Fruit fly (Drosophila melanogaster): ENCODE data around the gene mab-21.

mab-21 gene

dm6 chrX:6000747-6001426 lies 12.1 kb downstream of the mab-21 start, which contains the start of gene CG4766:
Gene CG4766, minus strand, starts transcription at chrX:6000797.
- TF ChIP-seq psq (optimal IDR thresholded peaks at IDR 0.05) (no peak), Sin3A (optimal IDR thresholded peaks at IDR 0.05) (no peak), Myc (optimal IDR thresholded peaks at IDR 0.05) (no peak), h (optimal IDR thresholded peaks at IDR 0.05) (no peak), insv (optimal IDR thresholded peaks at IDR 0.05) (no peak), ttk (optimal IDR thresholded peaks at IDR 0.05) (no peak)

- TF ChIP-seq Sin3A (optimal IDR thresholded peaks at IDR 0.05) (no peak), h (optimal IDR thresholded peaks at IDR 0.05) (no peak), psq (optimal IDR thresholded peaks at IDR 0.05) (no peak), insv (optimal IDR thresholded peaks at IDR 0.05) (no peak), ttk (optimal IDR thresholded peaks at IDR 0.05) (no peak), Myc (optimal IDR thresholded peaks at IDR 0.05) (no peak)
These were observed 15.1 kb downstream of the mab-21 start for dm6 chrX:5997931-5998330.

- TF ChIP-seq h (optimal IDR thresholded peaks at IDR 0.05): no peak
- no peak for TF ChIP-seq Sin3A (optimal IDR thresholded peaks at IDR 0.05)
- no peak for TF ChIP-seq insv (optimal IDR thresholded peaks at IDR 0.05)
- no peak for TF ChIP-seq ttk (optimal IDR thresholded peaks at IDR 0.05)
- no peak for TF ChIP-seq psq (optimal IDR thresholded peaks at IDR 0.05)
- TF ChIP-seq Myc (optimal IDR thresholded peaks at IDR 0.05): no peak
These were observed 17.0 kb downstream of the mab-21 start for dm6 chrX:5995951-5996350.

dm6 chrX:5992767-5993325 lies 20.1 kb downstream of the mab-21 start:
- TF ChIP-seq h (optimal IDR thresholded peaks at IDR 0.05) (no peak), insv (optimal IDR thresholded peaks at IDR 0.05) (no peak), Sin3A (optimal IDR thresholded peaks at IDR 0.05) (no peak), psq (optimal IDR thresholded peaks at IDR 0.05) (no peak), ttk (optimal IDR thresholded peaks at IDR 0.05) (no peak), Myc (optimal IDR thresholded peaks at IDR 0.05) (no peak)

- no peak for TF ChIP-seq ttk (optimal IDR thresholded peaks at IDR 0.05)
- TF ChIP-seq insv (optimal IDR thresholded peaks at IDR 0.05): no peak
- no peak for TF ChIP-seq Myc (optimal IDR thresholded peaks at IDR 0.05)
- no peak for TF ChIP-seq psq (optimal IDR thresholded peaks at IDR 0.05)
- TF ChIP-seq h (optimal IDR thresholded peaks at IDR 0.05): no peak
- TF ChIP-seq Sin3A (optimal IDR thresholded peaks at IDR 0.05): no peak
These were observed 20.8 kb downstream of the mab-21 start for dm6 chrX:5992141-5992540.

dm6 chrX:5989368-5989767 lies 23.6 kb downstream of the mab-21 start:
- TF ChIP-seq ttk (optimal IDR thresholded peaks at IDR 0.05) (no peak), h (optimal IDR thresholded peaks at IDR 0.05) (no peak)

dm6 chrX:5988088-5988987 lies 24.6 kb downstream of the mab-21 start, which contains the start of gene CG5966:
Gene CG5966, plus strand, starts transcription at chrX:5988791.
- TF ChIP-seq psq (optimal IDR thresholded peaks at IDR 0.05) (no peak), insv (optimal IDR thresholded peaks at IDR 0.05) (no peak), Sin3A (optimal IDR thresholded peaks at IDR 0.05) (no peak), h (optimal IDR thresholded peaks at IDR 0.05) (no peak)

- no peak for TF ChIP-seq insv (optimal IDR thresholded peaks at IDR 0.05)
- no peak for TF ChIP-seq h (optimal IDR thresholded peaks at IDR 0.05)
- no peak for TF ChIP-seq Sin3A (optimal IDR thresholded peaks at IDR 0.05)
- no peak for TF ChIP-seq Myc (optimal IDR thresholded peaks at IDR 0.05)
- no peak for TF ChIP-seq ttk (optimal IDR thresholded peaks at IDR 0.05)
- no peak for TF ChIP-seq psq (optimal IDR thresholded peaks at IDR 0.05)
These were observed 25.6 kb downstream of the mab-21 start for dm6 chrX:5987362-5987761.

- TF ChIP-seq Sin3A (optimal IDR thresholded peaks at IDR 0.05) (no peak), psq (optimal IDR thresholded peaks at IDR 0.05) (no peak), Myc (optimal IDR thresholded peaks at IDR 0.05) (no peak), ttk (optimal IDR thresholded peaks at IDR 0.05) (no peak), h (optimal IDR thresholded peaks at IDR 0.05) (no peak), insv (optimal IDR thresholded peaks at IDR 0.05) (no peak)
These were observed 29.6 kb downstream of the mab-21 start for dm6 chrX:5983390-5983789.

dm6 chrX:5981410-5981809 lies 31.6 kb downstream of the mab-21 start:
- TF ChIP-seq Myc (optimal IDR thresholded peaks at IDR 0.05) (no peak), insv (optimal IDR thresholded peaks at IDR 0.05) (no peak)

dm6 chrX:5980883-5981282 lies 32.1 kb downstream of the mab-21 start:
- no peak for TF ChIP-seq ttk (optimal IDR thresholded peaks at IDR 0.05)
- TF ChIP-seq psq (optimal IDR thresholded peaks at IDR 0.05): no peak
- TF ChIP-seq Myc (optimal IDR thresholded peaks at IDR 0.05): no peak
- TF ChIP-seq h (optimal IDR thresholded peaks at IDR 0.05): no peak
- no peak for TF ChIP-seq Sin3A (optimal IDR thresholded peaks at IDR 0.05)
- no peak for TF ChIP-seq insv (optimal IDR thresholded peaks at IDR 0.05)

dm6 chrX:5977769-5978168 lies 35.2 kb downstream of the mab-21 start:
- TF ChIP-seq insv (optimal IDR thresholded peaks at IDR 0.05) (no peak), Sin3A (optimal IDR thresholded peaks at IDR 0.05) (no peak), ttk (optimal IDR thresholded peaks at IDR 0.05) (no peak), h (optimal IDR thresholded peaks at IDR 0.05) (no peak), Myc (optimal IDR thresholded peaks at IDR 0.05) (no peak), psq (optimal IDR thresholded peaks at IDR 0.05) (no peak)
